Fruit fly (Drosophila melanogaster) whole organism, adult: ENCODE results near the gene mAChR-B.

Experiments
- CG11617 ChIP-seq: fragments of 200-800 bp; sonication (Bioruptor generic); optimal IDR thresholded peaks from 2 replicates; lab custom pipeline; 2017; ENCODE audit warnings: mild to moderate bottlenecking, missing biosample characterization, missing genetic modification reagents, missing genetic modification characterization
- CG12768 ChIP-seq: fragments of 200-800 bp; sonication (Bioruptor generic); optimal IDR thresholded peaks from 2 replicates; lab custom pipeline; 2017; ENCODE audit warnings: missing biosample characterization, missing genetic modification characterization, mild to moderate bottlenecking, moderate library complexity, missing genetic modification reagents
- CG14711 ChIP-seq: fragments of 200-800 bp; sonication (Bioruptor generic); optimal IDR thresholded peaks from 2 replicates; lab custom pipeline; 2018; ENCODE audit warnings: missing biosample characterization, mild to moderate bottlenecking, missing genetic modification characterization, moderate library complexity
- CG1620 ChIP-seq: fragments of 200-800 bp; sonication (Bioruptor generic); optimal IDR thresholded peaks from 2 replicates; lab custom pipeline; 2016; ENCODE audit warnings: missing biosample characterization, missing genetic modification characterization
- CG33017 ChIP-seq: fragments of 200-800 bp; sonication (Bioruptor generic); optimal IDR thresholded peaks from 2 replicates; lab custom pipeline; 2018; ENCODE audit warnings: missing biosample characterization, mild to moderate bottlenecking, missing genetic modification characterization, moderate library complexity
- CG5204 ChIP-seq: fragments of 200-800 bp; sonication (Bioruptor generic); optimal IDR thresholded peaks from 2 replicates; lab custom pipeline; 2016; ENCODE audit warnings: missing biosample characterization, missing genetic modification characterization
- CG7045 ChIP-seq: fragments of 200-800 bp; sonication (Bioruptor generic); optimal IDR thresholded peaks from 2 replicates; lab custom pipeline; 2017; ENCODE audit warnings: missing biosample characterization, mild to moderate bottlenecking, missing genetic modification characterization
- CG7101 ChIP-seq: fragments of 200-800 bp; sonication (Bioruptor generic); optimal IDR thresholded peaks from 2 replicates; lab custom pipeline; 2018; ENCODE audit warnings: missing biosample characterization, mild to moderate bottlenecking, missing genetic modification characterization, moderate library complexity
- Clk ChIP-seq: fragments of 200-800 bp; sonication (Bioruptor generic); optimal IDR thresholded peaks from 2 replicates; lab custom pipeline; 2017; ENCODE audit warnings: missing biosample characterization, missing genetic modification characterization
- Crg-1 ChIP-seq: fragments of 200-800 bp; sonication (Bioruptor generic); optimal IDR thresholded peaks from 2 replicates; lab custom pipeline; 2016; ENCODE audit warnings: missing biosample characterization, missing genetic modification characterization
- Hr96 ChIP-seq: fragments of 200-800 bp; sonication (Bioruptor generic); optimal IDR thresholded peaks from 2 replicates; lab custom pipeline; 2016; ENCODE audit warnings: missing biosample characterization, missing genetic modification characterization
- Mnt ChIP-seq: fragments of 200-800 bp; sonication (Bioruptor generic); optimal IDR thresholded peaks from 2 replicates; lab custom pipeline; 2016; ENCODE audit warnings: missing biosample characterization, mild to moderate bottlenecking, missing genetic modification characterization
- bab1 ChIP-seq: fragments of 200-800 bp; sonication (Bioruptor generic); optimal IDR thresholded peaks from 3 replicates; lab custom pipeline; 2019; ENCODE audit warnings: missing biosample characterization, mild to moderate bottlenecking, missing genetic modification characterization, moderate library complexity
- cic ChIP-seq: fragments of 200-800 bp; sonication (Bioruptor generic); optimal IDR thresholded peaks from 2 replicates; lab custom pipeline; 2017; ENCODE audit warnings: missing biosample characterization, mild to moderate bottlenecking, missing genetic modification characterization, moderate library complexity
- cnc ChIP-seq, 2 experiments: fragments of >200 bp; optimal IDR thresholded peaks; 2 replicates each; lab custom pipeline; 2017
- kay ChIP-seq: fragments of 200-800 bp; sonication (Bioruptor generic); peaks from one replicate; lab custom pipeline; 2016; ENCODE audit warnings: missing biosample characterization, missing genetic modification characterization, borderline replicate concordance
- ovo ChIP-seq: fragments of 200-800 bp; sonication (Bioruptor generic); optimal IDR thresholded peaks from 2 replicates; lab custom pipeline; 2016; ENCODE audit warnings: missing biosample characterization, missing genetic modification characterization
- pad ChIP-seq: fragments of 200-800 bp; sonication (Bioruptor generic); optimal IDR thresholded peaks from 3 replicates; lab custom pipeline; 2017; ENCODE audit warnings: missing biosample characterization, missing genetic modification characterization, mild to moderate bottlenecking, moderate library complexity, missing genetic modification reagents
- tj ChIP-seq: fragments of 200-800 bp; sonication (Bioruptor generic); optimal IDR thresholded peaks from 3 replicates; lab custom pipeline; 2017; ENCODE audit warnings: missing biosample characterization, mild to moderate bottlenecking, missing genetic modification characterization, moderate library complexity
- toe ChIP-seq: fragments of 200-800 bp; sonication (Bioruptor generic); optimal IDR thresholded peaks from 2 replicates; lab custom pipeline; 2016; ENCODE audit warnings: missing biosample characterization, missing genetic modification characterization

mAChR-B gene

dm6 chr3R:8058984-8059383, at the start of gene mAChR-B:
TSS of gene mAChR-B (plus strand) at chr3R:8059284.
- TF ChIP-seq CG33017 = no peak
- TF ChIP-seq pad (GFP tag; lab: Kevin White, UChicago) = no peak
- no peak for TF ChIP-seq cnc (optimal IDR thresholded peaks at IDR 0.05; lab: Kevin White, UChicago)
- no peak for TF ChIP-seq CG5204
- TF ChIP-seq Hr96 = no peak
- TF ChIP-seq CG11617 (GFP tag; lab: Kevin White, UChicago) = no peak

dm6 chr3R:8013121-8014009, 45.7 kb upstream of the mAChR-B start, which contains the start of the genes CG10435 and Pbp95:
TSS of gene CG10435 (minus strand) at chr3R:8013201.
TSS of gene Pbp95 (plus strand) at chr3R:8013791.
- TF ChIP-seq CG1620 (GFP tag; lab: Kevin White, UChicago) (peak; percentile 66), toe (peak; percentile 79), CG12768 (peak; percentile 39), pad (GFP tag; lab: Kevin White, UChicago) (peak; percentile 49), cnc (optimal IDR thresholded peaks at IDR 0.05; lab: Kevin White, UChicago) (no peak), CG14711 (tag; lab: Kevin White, UChicago) (peak; percentile 31), CG5204 (peak; percentile 80), ovo (GFP tag; lab: Kevin White, UChicago) (no peak), Clk (peak; percentile 32), CG33017 (no peak), Crg-1 (peak; percentile 54), cic (GFP tag; lab: Kevin White, UChicago) (no peak), CG11617 (GFP tag; lab: Kevin White, UChicago) (peak; percentile 72), Hr96 (peak; percentile 4), CG7101 (tag; lab: Kevin White, UChicago) (peak; percentile 57), bab1 (GFP tag; lab: Kevin White, UChicago) (peak; percentile 33), CG7045 (GFP tag; lab: Kevin White, UChicago) (peak; percentile 37), kay (GFP tag; lab: Kevin White, UChicago) (no peak), Mnt (GFP tag; lab: Kevin White, UChicago) (peak; percentile 60), tj (GFP tag; lab: Kevin White, UChicago) (peak; percentile 83)

DNA sequence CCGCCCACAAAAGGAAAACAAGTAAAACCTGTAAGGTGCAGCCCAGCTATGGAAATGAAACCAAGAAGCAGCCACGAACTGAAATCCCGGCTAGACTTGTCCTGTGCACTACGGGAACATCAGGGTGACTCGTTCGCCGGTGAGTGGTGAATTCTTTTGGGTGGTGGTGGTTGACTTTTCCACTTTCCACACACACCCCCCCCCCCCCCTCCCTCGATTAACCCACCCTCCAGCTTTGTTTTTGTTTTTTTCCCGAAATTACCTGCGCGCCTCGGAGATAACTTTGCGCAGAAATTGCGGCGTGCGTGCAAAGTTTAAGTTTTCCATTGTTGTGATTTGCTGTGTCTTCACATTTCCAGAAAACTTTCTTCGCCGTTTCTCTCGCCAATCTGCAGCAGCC, 32.6 kb upstream of the mAChR-B start:
- no peak for TF ChIP-seq cic (GFP tag; lab: Kevin White, UChicago)
- no peak for TF ChIP-seq CG12768
- no peak for TF ChIP-seq CG7045 (GFP tag; lab: Kevin White, UChicago)
- no peak for TF ChIP-seq bab1 (GFP tag; lab: Kevin White, UChicago)

- peak; percentile 57 for TF ChIP-seq CG7045 (GFP tag; lab: Kevin White, UChicago)
- peak; percentile 13 for TF ChIP-seq bab1 (GFP tag; lab: Kevin White, UChicago)
- no peak for TF ChIP-seq toe
- TF ChIP-seq CG33017 = peak; percentile 81
- peak; percentile 1 for TF ChIP-seq pad (GFP tag; lab: Kevin White, UChicago)
- TF ChIP-seq kay (GFP tag; lab: Kevin White, UChicago) = no peak
- no peak for TF ChIP-seq ovo (GFP tag; lab: Kevin White, UChicago)
- peak; percentile 35 for TF ChIP-seq tj (GFP tag; lab: Kevin White, UChicago)
- TF ChIP-seq cnc (optimal IDR thresholded peaks at IDR 0.05; lab: Kevin White, UChicago) = no peak
- TF ChIP-seq Crg-1 = no peak
- no peak for TF ChIP-seq CG14711 (tag; lab: Kevin White, UChicago)
- no peak for TF ChIP-seq CG5204
- no peak for TF ChIP-seq cic (GFP tag; lab: Kevin White, UChicago)
- TF ChIP-seq Mnt (GFP tag; lab: Kevin White, UChicago) = no peak
- TF ChIP-seq CG12768 = peak; percentile 42
- TF ChIP-seq CG1620 (GFP tag; lab: Kevin White, UChicago) = no peak
- TF ChIP-seq CG11617 (GFP tag; lab: Kevin White, UChicago) = peak; percentile 71
- no peak for TF ChIP-seq Hr96
- TF ChIP-seq CG7101 (tag; lab: Kevin White, UChicago) = peak; percentile 68
- no peak for TF ChIP-seq Clk
Observed at dm6 chr3R:8027203-8027688, 31.8 kb upstream of the mAChR-B start.

DNA sequence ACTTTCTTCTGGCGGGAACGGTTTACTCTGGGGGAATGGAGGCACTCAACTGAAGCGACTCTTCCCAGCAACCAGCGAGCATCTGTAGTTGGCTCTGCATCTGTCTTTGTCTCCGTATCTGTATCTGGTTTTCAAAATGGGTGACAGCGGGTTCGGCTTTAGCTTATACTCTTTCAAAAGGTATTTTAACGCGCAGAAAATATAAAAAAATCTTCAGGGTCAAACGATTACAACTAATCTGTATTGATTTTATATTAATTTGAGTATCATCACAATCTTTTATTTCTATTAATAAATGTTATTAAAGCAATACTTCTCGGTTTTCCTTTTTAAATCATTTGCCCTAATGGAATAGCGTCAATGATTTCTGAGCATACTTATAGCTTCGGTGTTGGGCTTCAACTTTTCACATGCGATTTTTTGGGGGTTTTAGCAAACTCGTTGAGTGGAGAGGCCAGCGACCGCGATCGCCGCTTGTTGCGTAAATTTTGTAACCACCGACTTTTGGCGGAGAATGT, 29.5 kb upstream of the mAChR-B start, which contains the start of gene ImpE3:
TSS of gene ImpE3 (minus strand) at position 51 of the 518 bp plus-strand sequence.
- TF ChIP-seq CG12768 (no peak), CG14711 (tag; lab: Kevin White, UChicago) (no peak), Crg-1 (no peak), pad (GFP tag; lab: Kevin White, UChicago) (no peak), toe (no peak), tj (GFP tag; lab: Kevin White, UChicago) (no peak), bab1 (GFP tag; lab: Kevin White, UChicago) (no peak), kay (GFP tag; lab: Kevin White, UChicago) (no peak)
